Worm (Caenorhabditis elegans): ENCODE data around the gene C24D10.49.
"Not testable (repeated sequence)": the region's sequence is repeated elsewhere in the genome, so short reads cannot be mapped to it uniquely, and the experiment has no call there.

The C24D10.49 gene

DNA sequence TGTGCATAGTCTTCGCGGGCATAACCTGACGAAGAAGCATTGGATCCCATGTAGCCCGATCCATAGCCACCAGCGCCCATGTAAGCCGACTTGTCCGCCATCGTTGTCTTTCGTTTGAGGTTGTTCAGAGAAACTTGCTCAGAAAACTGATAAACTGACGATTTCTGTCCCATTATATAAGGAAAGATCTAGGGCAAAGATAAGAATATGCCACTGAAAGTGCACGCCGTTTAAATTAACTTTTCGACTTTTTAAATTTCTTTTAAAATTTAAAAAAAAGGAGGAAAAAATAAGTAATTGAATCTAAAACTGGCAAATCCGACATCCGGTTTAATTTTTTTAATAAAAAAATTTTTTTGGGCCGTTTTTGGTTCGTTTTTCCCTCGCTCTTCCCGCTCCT lies 8.5 kb upstream of the C24D10.49 start, which contains the start of gene nspd-6:
nspd-6 (minus strand) TSS at position 101 of the 400 bp plus-strand sequence.
- not testable (repeated sequence) for TF ChIP-seq dpl-1 (GFP tag; optimal IDR thresholded peaks at IDR 0.05); lir-1 (GFP tag; conservative IDR thresholded peaks at IDR 0.05); T26A5.8 (tag; optimal IDR thresholded peaks at IDR 0.05)

DNA sequence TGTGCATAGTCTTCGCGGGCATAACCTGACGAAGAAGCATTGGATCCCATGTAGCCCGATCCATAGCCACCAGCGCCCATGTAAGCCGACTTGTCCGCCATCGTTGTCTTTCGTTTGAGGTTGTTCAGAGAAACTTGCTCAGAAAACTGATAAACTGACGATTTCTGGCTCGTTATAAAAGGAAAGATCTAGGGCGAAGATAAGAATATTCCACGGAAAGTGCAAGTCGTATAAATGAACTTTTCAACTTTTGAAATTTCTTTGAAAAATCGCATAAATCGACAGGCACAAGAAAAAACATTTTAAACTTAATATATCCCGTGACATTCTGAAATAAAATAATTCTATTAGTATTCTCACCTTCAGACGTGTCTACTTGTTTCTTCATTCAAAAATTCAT lies 5.8 kb upstream of the C24D10.49 start, which contains the start of the genes nspd-3 and C24D10.2:
nspd-3 (minus strand) TSS at position 101 of the 400 bp plus-strand sequence.
C24D10.2 (plus strand) TSS at position 399 of the 400 bp plus-strand sequence.
- not testable (repeated sequence) for TF ChIP-seq let-526 (GFP tag; IDR thresholded peaks at IDR 0.05); him-1 (tag; optimal IDR thresholded peaks at IDR 0.05); somi-1 (GFP tag; optimal IDR thresholded peaks at IDR 0.05)

DNA sequence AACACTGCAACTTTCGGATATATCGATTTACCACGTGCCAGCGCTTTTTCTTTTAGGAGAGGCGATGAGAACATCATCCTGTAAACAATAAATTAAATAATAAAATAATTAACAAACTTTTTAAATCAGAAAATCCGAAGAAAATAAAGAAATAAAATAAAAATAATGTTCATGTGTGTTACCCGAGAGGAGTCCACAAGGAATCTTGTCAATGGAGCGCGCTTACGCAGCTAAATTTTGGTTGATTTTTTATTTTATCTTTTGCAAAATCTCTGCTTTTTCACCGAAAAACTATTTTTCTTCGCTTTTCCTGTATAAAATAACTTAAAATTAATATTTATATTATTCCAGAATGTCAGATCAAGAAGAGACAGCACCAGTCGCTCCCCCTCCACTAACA lies 3.0 kb upstream of the C24D10.49 start, which contains the start of the genes C24D10.6 and C24D10.4:
C24D10.6 (minus strand) TSS at position 78 of the 400 bp plus-strand sequence.
C24D10.4 (plus strand) TSS at position 352 of the 400 bp plus-strand sequence.
- peak; percentile 87 for TF ChIP-seq mcd-1 (GFP tag; IDR thresholded peaks at IDR 0.05)
- TF ChIP-seq snpc-4 (GFP tag; optimal IDR thresholded peaks at IDR 0.05): peak; percentile 40
- peak in 3 of 4 experiments; percentile 21 to 84 (median 70) for TF ChIP-seq snpc-4 (tag; optimal IDR thresholded peaks at IDR 0.05)
- TF ChIP-seq hlh-26 (GFP tag; conservative IDR thresholded peaks at IDR 0.05): no peak

DNA sequence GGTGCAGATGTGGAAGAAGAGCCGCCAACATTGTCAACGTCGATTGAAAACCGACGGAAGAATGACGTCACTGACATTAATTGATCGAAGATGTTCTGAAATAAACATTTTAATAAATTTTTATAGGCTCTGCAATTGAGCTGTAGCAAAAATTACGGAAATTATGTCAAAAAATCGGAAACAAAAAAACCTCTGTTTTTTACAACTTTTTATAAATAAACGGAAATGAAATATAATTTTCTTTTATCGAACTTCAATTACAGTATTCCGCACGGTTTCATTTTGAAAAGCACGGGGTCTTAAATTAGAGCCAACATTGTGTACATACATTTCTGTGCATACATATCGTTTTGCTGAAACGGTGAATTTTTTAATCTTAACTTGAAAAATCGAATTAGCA lies 4.7 kb downstream of the C24D10.49 start, which contains the start of gene soc-2:
soc-2 (minus strand) TSS at position 101 of the 400 bp plus-strand sequence.
- TF ChIP-seq attf-5 (GFP tag; optimal IDR thresholded peaks at IDR 0.05) (no peak), athp-1 (tag; optimal IDR thresholded peaks at IDR 0.05) (no peak), hrde-1 (tag; optimal IDR thresholded peaks at IDR 0.05; ENCODE audit: borderline replicate concordance) (no peak), nhr-27 (tag; optimal IDR thresholded peaks at IDR 0.05) (no peak), ztf-18 (tag; optimal IDR thresholded peaks at IDR 0.05) (no peak), cebp-1 (GFP tag; IDR thresholded peaks at IDR 0.05) (no peak), cebp-1 (tag; optimal IDR thresholded peaks at IDR 0.05) (no peak), B0019.2 (GFP tag; conservative IDR thresholded peaks at IDR 0.05) (no peak), ztf-26 (tag; optimal IDR thresholded peaks at IDR 0.05) (no peak), lsl-1 (GFP tag; optimal IDR thresholded peaks at IDR 0.05) (no peak), ztf-25 (GFP tag; IDR thresholded peaks at IDR 0.05) (no peak), unc-130 (GFP tag; optimal IDR thresholded peaks at IDR 0.05) (no peak), atf-7 (tag; optimal IDR thresholded peaks at IDR 0.05) (no peak), Y79H2A.3 (GFP tag; conservative IDR thresholded peaks at IDR 0.05) (no peak), madf-10 (tag; optimal IDR thresholded peaks at IDR 0.05) (no peak), pbrm-1 (GFP tag; IDR thresholded peaks at IDR 0.05) (no peak)

DNA sequence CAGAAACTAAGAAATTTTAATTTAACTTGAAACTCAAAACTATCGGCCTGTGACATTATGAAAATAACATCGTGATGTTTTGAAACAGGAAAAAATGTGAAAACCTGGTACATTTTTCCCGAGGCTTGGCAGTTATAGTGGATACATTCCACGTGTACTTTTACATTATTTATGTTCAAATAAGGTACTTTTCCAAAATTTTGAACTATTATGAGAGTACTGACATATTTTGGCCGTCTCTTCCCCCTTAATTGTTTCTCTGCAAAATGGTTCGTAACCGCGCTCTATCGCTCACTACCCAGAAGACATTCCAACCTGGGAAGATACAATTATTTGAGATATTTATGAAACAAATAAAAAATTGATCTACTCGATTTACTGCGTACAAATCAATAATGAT lies 7.3 kb downstream of the C24D10.49 start, which contains the start of gene C24D10.5:
C24D10.5 (plus strand) TSS at position 301 of the 400 bp plus-strand sequence.
- TF ChIP-seq sdz-38 (tag; optimal IDR thresholded peaks at IDR 0.05) (no peak), nhr-120 (GFP tag; IDR thresholded peaks at IDR 0.05) (no peak), egl-44 (GFP tag; IDR thresholded peaks at IDR 0.05) (no peak), cebp-1 (GFP tag; IDR thresholded peaks at IDR 0.05) (no peak), cebp-1 (tag; optimal IDR thresholded peaks at IDR 0.05) (no peak), C06A6.2 (GFP tag; conservative IDR thresholded peaks at IDR 0.05) (no peak), rcor-1 (GFP tag; IDR thresholded peaks at IDR 0.05) (no peak), atf-7 (tag; optimal IDR thresholded peaks at IDR 0.05) (no peak)
